Worm (Caenorhabditis elegans) whole organism, mixed stage, embryonic: ENCODE data around the gene try-8.

Experiments used
- M03D4.4 ChIP-seq: sonication (generic microtip); optimal IDR thresholded peaks from 2 replicates; lab custom pipeline; 2017; ENCODE audit warnings: mild to moderate bottlenecking, missing genetic modification characterization, missing compliant biosample characterization
- bed-3 ChIP-seq: fragments of 200-800 bp; sonication (Bioruptor generic); optimal IDR thresholded peaks from 3 replicates; lab custom pipeline; 2018; ENCODE audit warnings: mild to moderate bottlenecking, missing genetic modification characterization, moderate library complexity, missing compliant biosample characterization
- blmp-1 ChIP-seq: fragments of 150-350 bp; optimal IDR thresholded peaks from 2 replicates; lab custom pipeline; 2014; ENCODE audit warnings: missing biosample characterization, missing genetic modification characterization
- ceh-39 ChIP-seq: fragments of 150-350 bp; optimal IDR thresholded peaks from 2 replicates; lab custom pipeline; 2014; ENCODE audit warnings: missing biosample characterization, missing genetic modification characterization
- ceh-43 ChIP-seq: fragments of 200-800 bp; sonication (Bioruptor generic); optimal IDR thresholded peaks from 2 replicates; lab custom pipeline; 2018; ENCODE audit warnings: mild to moderate bottlenecking, missing genetic modification characterization, moderate library complexity, missing compliant biosample characterization
- ceh-83 ChIP-seq: fragments of 200-800 bp; sonication (Bioruptor generic); optimal IDR thresholded peaks from 2 replicates; lab custom pipeline; 2018; ENCODE audit warnings: mild to moderate bottlenecking, missing genetic modification characterization, missing compliant biosample characterization
- ces-1 ChIP-seq: fragments of 150-350 bp; optimal IDR thresholded peaks from 2 replicates; lab custom pipeline; 2014; ENCODE audit warnings: missing biosample characterization, missing genetic modification reagents, missing genetic modification characterization
- cnd-1 ChIP-seq: fragments of 200-800 bp; sonication (Bioruptor generic); optimal IDR thresholded peaks from 2 replicates; lab custom pipeline; 2018; ENCODE audit warnings: mild to moderate bottlenecking, missing genetic modification characterization, missing compliant biosample characterization
- drap-1 ChIP-seq: fragments of 200-800 bp; sonication (Bioruptor generic); optimal IDR thresholded peaks from 3 replicates; lab custom pipeline; 2018; ENCODE audit warnings: mild to moderate bottlenecking, missing genetic modification characterization, missing compliant biosample characterization
- elt-1 ChIP-seq: sonication (generic microtip); optimal IDR thresholded peaks from 2 replicates; lab custom pipeline; 2017; ENCODE audit warnings: missing genetic modification characterization, mild to moderate bottlenecking, missing compliant biosample characterization, antibody characterized with exemption, moderate library complexity, borderline replicate concordance; ENCODE audit not compliant: insufficient read depth
- elt-3 ChIP-seq: fragments of 150-350 bp; optimal IDR thresholded peaks from 2 replicates; lab custom pipeline; 2014; ENCODE audit warnings: missing biosample characterization, missing genetic modification characterization
- flh-1 ChIP-seq: fragments of 200-800 bp; sonication (Bioruptor generic); optimal IDR thresholded peaks from 2 replicates; lab custom pipeline; 2018; ENCODE audit warnings: mild to moderate bottlenecking, missing genetic modification characterization, moderate library complexity, missing compliant biosample characterization
- ham-2 ChIP-seq: fragments of 200-800 bp; sonication (Bioruptor generic); optimal IDR thresholded peaks from 2 replicates; lab custom pipeline; 2018; ENCODE audit warnings: mild to moderate bottlenecking, missing genetic modification characterization, missing compliant biosample characterization
- hlh-1 ChIP-seq: fragments of 150-350 bp; optimal IDR thresholded peaks from 2 replicates; lab custom pipeline; 2014; ENCODE audit warnings: missing biosample characterization, missing genetic modification reagents, missing genetic modification characterization
- lin-13 ChIP-seq: fragments of 150-350 bp; optimal IDR thresholded peaks from 2 replicates; lab custom pipeline; 2014; ENCODE audit warnings: missing biosample characterization, missing genetic modification characterization
- mab-5 ChIP-seq: fragments of 150-350 bp; optimal IDR thresholded peaks from 2 replicates; lab custom pipeline; 2014; ENCODE audit warnings: missing biosample characterization, missing genetic modification characterization
- mep-1 ChIP-seq: fragments of 150-350 bp; optimal IDR thresholded peaks from 2 replicates; lab custom pipeline; 2017; ENCODE audit warnings: missing biosample characterization, missing genetic modification reagents, missing genetic modification characterization, inconsistent platforms
- mls-2 ChIP-seq: sonication (generic microtip); optimal IDR thresholded peaks from 2 replicates; lab custom pipeline; 2016; ENCODE audit warnings: mild to moderate bottlenecking, missing genetic modification characterization, moderate library complexity, missing compliant biosample characterization
- nhr-12 ChIP-seq: fragments of 150-350 bp; optimal IDR thresholded peaks from 2 replicates; lab custom pipeline; 2014; ENCODE audit warnings: missing biosample characterization, missing genetic modification characterization
- nhr-2 ChIP-seq: fragments of 150-350 bp; optimal IDR thresholded peaks from 2 replicates; lab custom pipeline; 2014; ENCODE audit warnings: missing biosample characterization, missing genetic modification characterization
- nhr-28 ChIP-seq: fragments of 150-350 bp; optimal IDR thresholded peaks from 2 replicates; lab custom pipeline; 2014; ENCODE audit warnings: missing biosample characterization, missing genetic modification characterization
- nhr-76 ChIP-seq: sonication (generic microtip); optimal IDR thresholded peaks from 2 replicates; lab custom pipeline; 2017; ENCODE audit warnings: missing biosample characterization, missing genetic modification characterization
- pha-4 ChIP-seq: fragments of 150-350 bp; optimal IDR thresholded peaks from 2 replicates; lab custom pipeline; 2018; ENCODE audit warnings: missing biosample characterization, missing genetic modification reagents, missing genetic modification characterization
- snpc-4 ChIP-seq: fragments of 150-350 bp; optimal IDR thresholded peaks from 2 replicates; lab custom pipeline; 2014; ENCODE audit warnings: missing biosample characterization, missing genetic modification characterization
- sptf-1 ChIP-seq: sonication (generic microtip); optimal IDR thresholded peaks from 2 replicates; lab custom pipeline; 2017; ENCODE audit warnings: mild to moderate bottlenecking, missing genetic modification characterization, moderate library complexity, missing compliant biosample characterization
- tbx-8 ChIP-seq: fragments of 200-800 bp; sonication (Bioruptor generic); optimal IDR thresholded peaks from 2 replicates; lab custom pipeline; 2018; ENCODE audit warnings: mild to moderate bottlenecking, missing genetic modification characterization, moderate library complexity, missing compliant biosample characterization
- unc-120 ChIP-seq: sonication (generic microtip); optimal IDR thresholded peaks from 2 replicates; lab custom pipeline; 2017; ENCODE audit warnings: missing genetic modification characterization, missing compliant biosample characterization; ENCODE audit not compliant: poor library complexity, severe bottlenecking
- unc-39 ChIP-seq: fragments of 150-350 bp; optimal IDR thresholded peaks from 2 replicates; lab custom pipeline; 2014; ENCODE audit warnings: missing biosample characterization, missing genetic modification characterization
- zip-8 ChIP-seq: fragments of 150-350 bp; optimal IDR thresholded peaks from 2 replicates; lab custom pipeline; 2014; ENCODE audit warnings: missing biosample characterization, missing genetic modification characterization

Gene try-8

DNA sequence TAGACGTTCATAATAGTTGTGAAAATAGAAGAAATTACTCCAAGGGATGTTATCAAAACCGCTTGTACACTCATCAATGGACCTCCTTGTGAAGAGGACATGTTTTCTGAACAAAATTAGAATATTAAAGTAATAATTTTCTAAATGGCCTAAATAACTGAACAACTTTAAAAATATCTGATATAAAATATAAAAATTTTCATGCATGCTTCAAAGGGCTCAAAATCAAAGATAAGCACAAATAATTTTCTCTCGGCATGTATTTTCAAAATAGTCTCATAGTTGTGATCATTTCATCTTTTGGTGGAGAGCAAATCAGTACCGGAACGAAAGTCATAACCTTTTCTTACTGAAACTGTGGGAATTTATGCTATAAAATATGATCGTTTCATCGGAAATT lies 30.9 kb upstream of the try-8 start, which contains the start of gene srbc-8:
TSS of gene srbc-8 (minus strand) at position 101 of the 400 bp plus-strand sequence.
- TF ChIP-seq pha-4 (tag; lab: Kevin White, UChicago) (no peak), unc-120 (tag; lab: Kevin White, UChicago) (no peak)

DNA sequence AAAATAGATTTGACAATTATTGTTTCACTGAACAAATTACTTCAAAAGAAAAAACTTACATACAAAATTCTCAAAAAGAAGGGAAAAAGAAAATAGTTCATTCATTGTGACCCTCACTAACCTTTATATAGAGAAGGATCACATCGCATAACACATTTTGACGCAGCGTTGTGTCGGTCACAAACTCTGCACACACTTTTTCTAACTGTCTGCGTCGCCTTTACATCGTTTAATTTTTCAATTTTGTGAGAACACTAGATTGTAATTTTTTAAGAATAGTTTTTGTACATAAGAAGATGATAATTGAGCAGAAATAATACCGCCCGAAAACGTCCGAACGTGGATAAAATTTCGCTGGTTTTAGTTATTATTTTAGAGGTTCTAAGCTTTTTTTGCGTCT lies 26.8 kb upstream of the try-8 start, which contains the start of gene C18B10.6:
TSS of gene C18B10.6 (minus strand) at position 101 of the 400 bp plus-strand sequence.
- TF ChIP-seq mls-2 (no peak), nhr-12 (tag; lab: Kevin White, UChicago) (no peak), elt-3 (no peak), ceh-43 (no peak), hlh-1 (tag; lab: Kevin White, UChicago) (no peak), mep-1 (tag; lab: Kevin White, UChicago) (no peak), zip-8 (tag; lab: Kevin White, UChicago) (no peak), ces-1 (GFP tag; lab: Kevin White, UChicago) (no peak), elt-1 (tag; lab: Kevin White, UChicago) (no peak), nhr-76 (tag; lab: Kevin White, UChicago) (no peak), ham-2 (GFP tag; lab: Kevin White, UChicago) (no peak), unc-120 (tag; lab: Kevin White, UChicago) (no peak), unc-39 (tag; lab: Kevin White, UChicago) (no peak), nhr-2 (tag; lab: Kevin White, UChicago) (no peak), pha-4 (tag; lab: Kevin White, UChicago) (no peak), mab-5 (tag; lab: Kevin White, UChicago) (no peak), drap-1 (no peak)

DNA sequence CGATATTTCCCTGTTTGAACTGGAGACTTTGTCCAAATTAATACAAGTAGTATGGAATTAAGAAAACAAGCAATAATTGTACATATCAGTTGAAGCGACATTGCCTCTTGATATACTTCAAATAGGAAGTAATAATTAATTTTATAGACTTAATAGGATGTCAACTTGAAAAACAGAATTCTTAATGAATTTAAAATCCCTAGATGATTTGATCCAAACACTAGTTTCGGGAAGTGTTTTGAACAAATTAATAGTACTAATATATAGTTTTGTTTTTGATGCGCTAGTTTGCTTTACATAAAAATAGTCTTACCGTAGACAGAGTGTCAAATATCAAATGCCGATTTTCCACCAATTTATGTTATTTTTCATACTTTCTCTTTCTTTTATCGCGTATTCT lies 24.3 kb upstream of the try-8 start, which contains the start of gene str-190:
TSS of gene str-190 (minus strand) at position 101 of the 400 bp plus-strand sequence.
- TF ChIP-seq tbx-8 (no peak), cnd-1 (tag; lab: Kevin White, UChicago) (no peak), ceh-39 (no peak), flh-1 (GFP tag; lab: Kevin White, UChicago) (no peak), bed-3 (GFP tag; lab: Kevin White, UChicago) (no peak), lin-13 (no peak), nhr-28 (tag; lab: Kevin White, UChicago) (no peak), M03D4.4 (tag; lab: Kevin White, UChicago) (no peak), ham-2 (GFP tag; lab: Kevin White, UChicago) (no peak), unc-120 (tag; lab: Kevin White, UChicago) (no peak), sptf-1 (no peak), drap-1 (no peak), blmp-1 (tag; lab: Kevin White, UChicago) (no peak), nhr-12 (tag; lab: Kevin White, UChicago) (no peak), hlh-1 (tag; lab: Kevin White, UChicago) (no peak), snpc-4 (tag; lab: Kevin White, UChicago) (no peak), nhr-2 (tag; lab: Kevin White, UChicago) (no peak), zip-8 (tag; lab: Kevin White, UChicago) (no peak)
- TF ChIP-seq, all 35 proteins: peak for 0

DNA sequence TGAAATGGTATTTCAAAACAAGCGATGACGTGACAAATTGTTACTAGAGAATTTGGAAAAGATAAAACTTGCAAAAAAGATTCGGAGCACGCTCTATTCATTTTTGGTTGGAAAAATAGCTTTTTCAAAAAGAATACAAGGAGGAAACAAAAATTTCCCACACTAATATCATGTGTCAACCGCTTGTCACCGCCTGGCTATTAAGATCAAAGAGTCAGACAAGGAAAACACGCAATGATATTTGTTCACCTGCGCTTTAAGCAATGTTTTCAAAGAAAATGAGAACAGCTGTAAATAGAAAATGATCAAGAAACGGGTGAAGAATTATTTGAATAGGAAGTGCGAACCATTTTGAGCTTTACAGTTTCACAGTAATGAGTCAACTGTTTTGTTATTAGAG lies 22.6 kb upstream of the try-8 start, which contains the start of gene srh-125:
TSS of gene srh-125 (minus strand) at position 101 of the 400 bp plus-strand sequence.
- TF ChIP-seq cnd-1 (tag; lab: Kevin White, UChicago) (no peak), hlh-1 (tag; lab: Kevin White, UChicago) (no peak), zip-8 (tag; lab: Kevin White, UChicago) (no peak), snpc-4 (tag; lab: Kevin White, UChicago) (no peak), ceh-83 (GFP tag; lab: Kevin White, UChicago) (no peak), drap-1 (no peak), mab-5 (tag; lab: Kevin White, UChicago) (no peak), nhr-76 (tag; lab: Kevin White, UChicago) (no peak), ces-1 (GFP tag; lab: Kevin White, UChicago) (no peak)

DNA sequence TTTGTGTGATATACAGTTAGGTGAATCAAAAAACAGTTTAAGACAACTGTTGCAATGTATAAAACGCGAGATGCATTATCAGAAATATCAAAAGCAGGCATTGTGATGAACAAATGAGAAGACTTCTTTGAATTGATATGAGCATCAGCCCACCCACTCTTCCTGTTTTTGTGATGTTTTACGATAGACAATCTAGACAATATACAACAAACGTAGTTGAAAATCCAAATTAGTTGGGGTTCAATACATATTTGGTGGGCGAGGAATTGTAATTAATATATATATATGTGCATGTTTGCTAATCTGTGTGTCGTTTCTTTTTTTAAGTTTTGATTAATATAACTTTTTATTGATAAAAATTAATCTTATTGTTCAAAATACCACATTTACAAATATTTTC lies 18.7 kb upstream of the try-8 start, which contains the start of gene str-28:
TSS of gene str-28 (minus strand) at position 101 of the 400 bp plus-strand sequence.
- TF ChIP-seq tbx-8 (no peak), elt-1 (tag; lab: Kevin White, UChicago) (no peak), pha-4 (tag; lab: Kevin White, UChicago) (no peak), blmp-1 (tag; lab: Kevin White, UChicago) (no peak), mab-5 (tag; lab: Kevin White, UChicago) (no peak), nhr-2 (tag; lab: Kevin White, UChicago) (no peak), mls-2 (no peak)
